Fruit fly (Drosophila melanogaster) whole organism, embryonic: ENCODE results near the gene Mrtf.
A peak's percentile ranks its signal among the peaks of the same experiment; 100 is the strongest.

Experiments
- Asciz ChIP-seq: fragments of 200-800 bp; sonication (Bioruptor generic); optimal IDR thresholded peaks from 2 replicates; lab custom pipeline; 2017; ENCODE audit warnings: missing biosample characterization, mild to moderate bottlenecking, missing genetic modification characterization, missing genetic modification reagents
- Bgb ChIP-seq: fragments of 200-800 bp; sonication (Bioruptor generic); IDR thresholded peaks from 2 replicates; pipeline ENCODE4 v1.3.6; 2022; ENCODE audit warnings: missing biosample characterization, missing genetic modification characterization; ENCODE audit not compliant: partially characterized antibody
- BtbVII ChIP-seq: fragments of 200-800 bp; sonication (Bioruptor generic); optimal IDR thresholded peaks from 3 replicates; lab custom pipeline; 2017; ENCODE audit warnings: missing biosample characterization, mild to moderate bottlenecking, missing genetic modification characterization
- CG12744 ChIP-seq: fragments of 200-800 bp; sonication (Bioruptor generic); optimal IDR thresholded peaks from 2 replicates; lab custom pipeline; 2016; ENCODE audit warnings: missing biosample characterization, missing genetic modification characterization
- CG15514 ChIP-seq: fragments of 200-800 bp; sonication (Bioruptor generic); optimal IDR thresholded peaks from 3 replicates; lab custom pipeline; 2017; ENCODE audit warnings: missing biosample characterization, missing genetic modification characterization, mild to moderate bottlenecking, moderate library complexity, missing genetic modification reagents
- CG1602 ChIP-seq: fragments of 200-800 bp; sonication (Bioruptor generic); optimal IDR thresholded peaks from 3 replicates; lab custom pipeline; 2016; ENCODE audit warnings: missing biosample characterization, missing genetic modification characterization
- CG17612 ChIP-seq: fragments of 200-800 bp; sonication (Bioruptor generic); IDR thresholded peaks from 2 replicates; pipeline ENCODE4 v1.3.6; 2022; ENCODE audit warnings: missing biosample characterization, missing genetic modification characterization
- CG2712 ChIP-seq: fragments of 200-800 bp; optimal IDR thresholded peaks from 3 replicates; lab custom pipeline; 2019; ENCODE audit warnings: missing biosample characterization, mild to moderate bottlenecking, missing genetic modification characterization, moderate library complexity
- CG30020 ChIP-seq: fragments of 200-800 bp; optimal IDR thresholded peaks from 2 replicates; lab custom pipeline; 2019; ENCODE audit warnings: missing biosample characterization, mild to moderate bottlenecking, missing genetic modification characterization, moderate library complexity
- CG31224 ChIP-seq: fragments of 200-800 bp; sonication (Bioruptor generic); IDR thresholded peaks from 2 replicates; pipeline ENCODE4 v1.3.6; 2022; ENCODE audit warnings: missing biosample characterization, missing genetic modification characterization
- CG31441 ChIP-seq: fragments of 200-800 bp; sonication (Bioruptor generic); IDR thresholded peaks from 2 replicates; pipeline ENCODE4 v1.3.6; 2022; ENCODE audit warnings: missing biosample characterization, missing genetic modification characterization
- CG32772 ChIP-seq: fragments of 200-800 bp; sonication (Bioruptor generic); IDR thresholded peaks from 2 replicates; pipeline ENCODE4 v1.3.6; 2022; ENCODE audit warnings: missing biosample characterization, missing genetic modification characterization
- CG34376 ChIP-seq: fragments of 200-800 bp; sonication (Bioruptor generic); optimal IDR thresholded peaks from 2 replicates; lab custom pipeline; 2018; ENCODE audit warnings: missing biosample characterization, mild to moderate bottlenecking, missing genetic modification characterization
- CG4854 ChIP-seq: fragments of 200-800 bp; sonication (Bioruptor generic); optimal IDR thresholded peaks from 2 replicates; lab custom pipeline; 2016; ENCODE audit warnings: missing biosample characterization, missing genetic modification characterization, inconsistent platforms
- CG5180 ChIP-seq: fragments of 200-800 bp; sonication (Bioruptor generic); optimal IDR thresholded peaks from 3 replicates; lab custom pipeline; 2017; ENCODE audit warnings: missing biosample characterization, missing genetic modification characterization, mild to moderate bottlenecking, moderate library complexity, missing genetic modification reagents
- CG6683 ChIP-seq: fragments of 200-800 bp; sonication (Bioruptor generic); optimal IDR thresholded peaks from 2 replicates; lab custom pipeline; 2017; ENCODE audit warnings: missing biosample characterization, mild to moderate bottlenecking, missing genetic modification characterization, missing genetic modification reagents
- CG6765 ChIP-seq: fragments of 200-800 bp; sonication (Bioruptor generic); optimal IDR thresholded peaks from 3 replicates; lab custom pipeline; 2017; ENCODE audit warnings: missing biosample characterization, mild to moderate bottlenecking, missing genetic modification characterization
- CG7745 ChIP-seq: fragments of 200-800 bp; sonication (Bioruptor generic); optimal IDR thresholded peaks from 2 replicates; lab custom pipeline; 2018; ENCODE audit warnings: missing biosample characterization, mild to moderate bottlenecking, missing genetic modification characterization, moderate library complexity
- CG7928 ChIP-seq: fragments of 200-800 bp; sonication (Bioruptor generic); optimal IDR thresholded peaks from 2 replicates; lab custom pipeline; 2017; ENCODE audit warnings: missing biosample characterization, mild to moderate bottlenecking, missing genetic modification characterization
- CG8478 ChIP-seq: fragments of >200 bp; optimal IDR thresholded peaks from 2 replicates; lab custom pipeline; 2018
- CG8924 ChIP-seq: fragments of 200-800 bp; optimal IDR thresholded peaks from 3 replicates; lab custom pipeline; 2019; ENCODE audit warnings: missing biosample characterization, mild to moderate bottlenecking, missing genetic modification characterization, moderate library complexity
- CG9876 ChIP-seq: fragments of 200-800 bp; sonication (Bioruptor generic); optimal IDR thresholded peaks from 2 replicates; lab custom pipeline; 2016; ENCODE audit warnings: missing biosample characterization, missing genetic modification characterization
- Dek ChIP-seq: fragments of 200-800 bp; sonication (Bioruptor generic); optimal IDR thresholded peaks from 3 replicates; lab custom pipeline; 2019; ENCODE audit warnings: missing biosample characterization, mild to moderate bottlenecking, missing genetic modification characterization, moderate library complexity
- Dll ChIP-seq: fragments of 200-800 bp; sonication (Bioruptor generic); IDR thresholded peaks from 4 replicates; pipeline ENCODE4 v1.3.6; 2022; ENCODE audit warnings: missing biosample characterization, missing genetic modification characterization; ENCODE audit not compliant: partially characterized antibody
- Dref ChIP-seq: fragments of 200-800 bp; sonication (Bioruptor generic); IDR thresholded peaks from 2 replicates; pipeline ENCODE4 v1.3.6; 2022; ENCODE audit warnings: missing biosample characterization, missing genetic modification characterization
- Eip74EF ChIP-seq, 2 experiments: fragments of 200-800 bp in 1 of 2; fragments of >200 bp in 1 of 2; sonication (Bioruptor generic) in 1 of 2; optimal IDR thresholded peaks; 2 replicates each; lab custom pipeline; 2017 to 2019; ENCODE audit warnings: missing biosample characterization in 2 of 2, missing genetic modification characterization in 2 of 2, mild to moderate bottlenecking in 1 of 2, moderate library complexity in 1 of 2
- Fer1 ChIP-seq: fragments of 200-800 bp; sonication (Bioruptor generic); optimal IDR thresholded peaks from 2 replicates; lab custom pipeline; 2017; ENCODE audit warnings: missing biosample characterization, mild to moderate bottlenecking, missing genetic modification characterization
- H2.0 ChIP-seq: fragments of 200-800 bp; sonication (Bioruptor generic); IDR thresholded peaks from 2 replicates; pipeline ENCODE4 v1.3.6; 2022; ENCODE audit warnings: missing biosample characterization, missing genetic modification characterization
- HLH54F ChIP-seq: fragments of 200-800 bp; sonication (Bioruptor generic); optimal IDR thresholded peaks from 3 replicates; lab custom pipeline; 2016; ENCODE audit warnings: missing biosample characterization, missing genetic modification characterization
- Hsf ChIP-seq: fragments of 200-800 bp; sonication (Bioruptor generic); optimal IDR thresholded peaks from 3 replicates; lab custom pipeline; 2016; ENCODE audit warnings: missing biosample characterization, missing genetic modification characterization
- Lpt ChIP-seq: fragments of >200 bp; optimal IDR thresholded peaks from 2 replicates; lab custom pipeline; 2018; ENCODE audit warnings: missing biosample characterization, missing genetic modification characterization
- Max ChIP-seq: fragments of 200-800 bp; sonication (Bioruptor generic); optimal IDR thresholded peaks from 2 replicates; lab custom pipeline; 2016; ENCODE audit warnings: missing biosample characterization, mild to moderate bottlenecking, missing genetic modification characterization
- Xrp1 ChIP-seq: fragments of 200-800 bp; sonication (Bioruptor generic); IDR thresholded peaks from 2 replicates; pipeline ENCODE4 v1.3.6; 2022; ENCODE audit warnings: missing biosample characterization, missing genetic modification characterization
- al ChIP-seq: fragments of 200-800 bp; sonication (Bioruptor generic); IDR thresholded peaks from 2 replicates; pipeline ENCODE4 v1.3.6; 2022; ENCODE audit warnings: missing biosample characterization, missing genetic modification characterization
- az2 ChIP-seq: fragments of 200-800 bp; sonication (Bioruptor generic); optimal IDR thresholded peaks from 3 replicates; lab custom pipeline; 2016; ENCODE audit warnings: missing biosample characterization, missing genetic modification characterization
- chif ChIP-seq, 2 experiments: fragments of 200-800 bp; sonication (Bioruptor generic); optimal IDR thresholded peaks; 3 replicates each; lab custom pipeline; 2016; ENCODE audit warnings: missing biosample characterization in 2 of 2, missing genetic modification characterization in 2 of 2
- dmrt99B ChIP-seq: fragments of 200-800 bp; sonication (Bioruptor generic); optimal IDR thresholded peaks from 2 replicates; lab custom pipeline; 2018; ENCODE audit warnings: missing biosample characterization, mild to moderate bottlenecking, missing genetic modification characterization, moderate library complexity
- gcm ChIP-seq: fragments of 200-800 bp; sonication (Bioruptor generic); optimal IDR thresholded peaks from 2 replicates; lab custom pipeline; 2019; ENCODE audit warnings: missing biosample characterization, mild to moderate bottlenecking, missing genetic modification characterization, moderate library complexity
- grn ChIP-seq: fragments of 200-800 bp; sonication (Bioruptor generic); optimal IDR thresholded peaks from 3 replicates; lab custom pipeline; 2017; ENCODE audit warnings: missing biosample characterization, missing genetic modification characterization
- kah ChIP-seq: fragments of 200-800 bp; sonication (Bioruptor generic); optimal IDR thresholded peaks from 2 replicates; lab custom pipeline; 2018; ENCODE audit warnings: missing biosample characterization, mild to moderate bottlenecking, missing genetic modification characterization
- kni ChIP-seq: fragments of 200-800 bp; sonication (Bioruptor generic); optimal IDR thresholded peaks from 3 replicates; lab custom pipeline; 2017; ENCODE audit warnings: mild to moderate bottlenecking, missing biosample characterization, missing genetic modification reagents, missing genetic modification characterization
- nom ChIP-seq: fragments of 200-800 bp; sonication (Bioruptor generic); optimal IDR thresholded peaks from 2 replicates; lab custom pipeline; 2017; ENCODE audit warnings: missing biosample characterization, missing genetic modification characterization, mild to moderate bottlenecking, moderate library complexity, missing genetic modification reagents
- onecut ChIP-seq: fragments of 200-800 bp; sonication (Bioruptor generic); IDR thresholded peaks from 2 replicates; pipeline ENCODE4 v1.3.6; 2022; ENCODE audit warnings: missing biosample characterization, missing genetic modification characterization
- org-1 ChIP-seq: fragments of 200-800 bp; sonication (Bioruptor generic); optimal IDR thresholded peaks from 2 replicates; lab custom pipeline; 2017; ENCODE audit warnings: missing biosample characterization, missing genetic modification characterization
- sc ChIP-seq, 3 experiments: fragments of >200 bp in 2 of 3; fragments of 200-800 bp in 1 of 3; sonication (Bioruptor generic) in 1 of 3; optimal IDR thresholded peaks; 2 replicates in 2 of 3; 3 replicates in 1 of 3; lab custom pipeline; 2017; ENCODE audit warnings: mild to moderate bottlenecking in 1 of 3, missing biosample characterization in 1 of 3, missing genetic modification characterization in 1 of 3, missing genetic modification reagents in 1 of 3
- schlank ChIP-seq: fragments of 200-800 bp; sonication (Bioruptor generic); optimal IDR thresholded peaks from 2 replicates; lab custom pipeline; 2018; ENCODE audit warnings: missing biosample characterization, mild to moderate bottlenecking, missing genetic modification characterization
- seq ChIP-seq: fragments of 200-800 bp; sonication (Bioruptor generic); IDR thresholded peaks from 2 replicates; pipeline ENCODE4 v1.3.6; 2022; ENCODE audit warnings: missing biosample characterization, missing genetic modification characterization
- sim ChIP-seq: fragments of 200-800 bp; sonication (Bioruptor generic); IDR thresholded peaks from 2 replicates; pipeline ENCODE4 v1.3.6; 2022; ENCODE audit warnings: missing biosample characterization, missing genetic modification characterization
- slp2 ChIP-seq: fragments of 200-800 bp; sonication (Bioruptor generic); optimal IDR thresholded peaks from 2 replicates; lab custom pipeline; 2016; ENCODE audit warnings: missing biosample characterization, missing genetic modification characterization
- ttk ChIP-seq: fragments of 200-800 bp; sonication (Bioruptor generic); IDR thresholded peaks from 2 replicates; pipeline ENCODE4 v2.1.2; 2022; ENCODE audit warnings: missing biosample characterization, missing genetic modification characterization

The Mrtf gene

dm6 chr3L:2773968-2774461, 7.7 kb upstream of the Mrtf start, which contains the start of the genes CG12093 and Atg2 (continued):
- TF ChIP-seq HLH54F (GFP tag; lab: Kevin White, UChicago), result peak; percentile 89
- peak; percentile 89 for TF ChIP-seq kah (GFP tag; lab: Kevin White, UChicago)
- peak; percentile 92 for TF ChIP-seq ttk (GFP tag; lab: Robert Waterston, UW)
- peak; percentile 92 for TF ChIP-seq Xrp1
- TF ChIP-seq chif (GFP tag; optimal IDR thresholded peaks at IDR 0.05; lab: Kevin White, UChicago), result peak; percentile 70 to 79
- peak; percentile 93 for TF ChIP-seq al (GFP tag; lab: Robert Waterston, UW)
- peak; percentile 80 for TF ChIP-seq nom (GFP tag; lab: Kevin White, UChicago)
- TF ChIP-seq gcm (GFP tag; lab: Kevin White, UChicago), result peak; percentile 88
- TF ChIP-seq CG9876, result peak; percentile 40
- TF ChIP-seq kni (GFP tag; lab: Kevin White, UChicago), result peak; percentile 36
- peak; percentile 84 for TF ChIP-seq CG17612 (GFP tag; lab: Robert Waterston, UW)
- peak; percentile 91 for TF ChIP-seq Hsf (GFP tag; lab: Kevin White, UChicago)
- peak; percentile 45 for TF ChIP-seq CG5180 (GFP tag; lab: Kevin White, UChicago)
- peak; percentile 93 for TF ChIP-seq CG32772
- TF ChIP-seq BtbVII (GFP tag; lab: Kevin White, UChicago), result peak; percentile 74
- TF ChIP-seq slp2, result peak; percentile 76
- TF ChIP-seq CG6683 (GFP tag; lab: Kevin White, UChicago), result peak; percentile 73
- TF ChIP-seq CG31224 (GFP tag; lab: Robert Waterston, UW), result peak; percentile 89
- no peak for TF ChIP-seq grn (GFP tag; lab: Kevin White, UChicago)
- TF ChIP-seq CG34376 (GFP tag; lab: Kevin White, UChicago), result peak; percentile 81
- peak; percentile 68 for TF ChIP-seq onecut (GFP tag; lab: Robert Waterston, UW)
- TF ChIP-seq schlank (tag; lab: Kevin White, UChicago), result peak; percentile 82
- TF ChIP-seq Dref (GFP tag; lab: Robert Waterston, UW), result peak; percentile 36
- peak; percentile 84 for TF ChIP-seq Fer1 (GFP tag; lab: Kevin White, UChicago)
- TF ChIP-seq Eip74EF (GFP tag; optimal IDR thresholded peaks at IDR 0.05; lab: Kevin White, UChicago), result peak in 1 of 2 experiments; percentile 62
- TF ChIP-seq CG7928 (GFP tag; lab: Kevin White, UChicago), result peak; percentile 62
- TF ChIP-seq Dek, result peak; percentile 95
- peak; percentile 96 for TF ChIP-seq CG31441
- peak; percentile 86 for TF ChIP-seq Asciz (GFP tag; lab: Kevin White, UChicago)
- peak; percentile 45; the same call in 1 of the 2 replicates for TF ChIP-seq Bgb (GFP tag; lab: Robert Waterston, UW)
- TF ChIP-seq CG8924, result peak; percentile 95
- TF ChIP-seq H2.0 (GFP tag; lab: Robert Waterston, UW), result peak; percentile 94
- peak; percentile 80 for TF ChIP-seq sim (GFP tag; lab: Robert Waterston, UW)
- TF ChIP-seq CG2712 (tag; lab: Kevin White, UChicago), result peak; percentile 94
- TF ChIP-seq org-1 (GFP tag; lab: Kevin White, UChicago), result peak; percentile 78
- no peak for TF ChIP-seq CG8478 (lab: Kevin White, UChicago)
- peak; percentile 74 for TF ChIP-seq CG4854 (GFP tag; lab: Kevin White, UChicago)
- TF ChIP-seq CG7745 (tag; lab: Kevin White, UChicago), result peak; percentile 16
- TF ChIP-seq CG15514, result peak; percentile 72
- peak; percentile 92 for TF ChIP-seq Max (GFP tag; lab: Kevin White, UChicago)
- no peak for TF ChIP-seq Lpt (GFP tag; lab: Kevin White, UChicago)
- no peak for TF ChIP-seq sc (optimal IDR thresholded peaks at IDR 0.05; lab: Kevin White, UChicago)
- TF ChIP-seq sc (GFP tag; optimal IDR thresholded peaks at IDR 0.05; lab: Kevin White, UChicago), result peak; percentile 81
- TF ChIP-seq dmrt99B (tag; lab: Kevin White, UChicago), result peak; percentile 91
- peak; percentile 94 for TF ChIP-seq az2 (GFP tag; lab: Kevin White, UChicago)
- TF ChIP-seq CG30020 (tag; lab: Kevin White, UChicago), result peak; percentile 82
- TF ChIP-seq seq (GFP tag; lab: Robert Waterston, UW), result peak; percentile 91
- peak; percentile 74 for TF ChIP-seq CG6765 (GFP tag; lab: Kevin White, UChicago)
- TF ChIP-seq CG1602, result peak; percentile 94
- TF ChIP-seq Dll (GFP tag; lab: Robert Waterston, UW), result no peak
- peak; percentile 56 for TF ChIP-seq CG12744
